Fruit fly (Drosophila melanogaster) whole organism, wandering third instar larva: ENCODE data around the gene RunxB.

Experiments used
- Abd-B ChIP-seq: fragments of >200 bp; optimal IDR thresholded peaks from 2 replicates; lab custom pipeline; 2017; ENCODE audit warnings: missing biosample characterization, missing genetic modification characterization
- sage ChIP-seq: fragments of 200-800 bp; sonication (Bioruptor generic); optimal IDR thresholded peaks from 2 replicates; lab custom pipeline; 2016; ENCODE audit warnings: missing biosample characterization, mild to moderate bottlenecking, missing genetic modification characterization
- usp ChIP-seq: fragments of >200 bp; optimal IDR thresholded peaks from 2 replicates; lab custom pipeline; 2017; ENCODE audit warnings: missing biosample characterization, missing genetic modification characterization

dm6 chrX:20502252-20502651, 36.0 kb upstream of the RunxB start:
- TF ChIP-seq Abd-B (GFP tag; lab: Kevin White, UChicago) (no peak), sage (GFP tag; lab: Kevin White, UChicago) (no peak), usp (GFP tag; lab: Kevin White, UChicago) (no peak)
